Worm (Caenorhabditis elegans) whole organism, young adult: Measurements from ENCODE around the gene R160.14.

ENCODE experiments used
- B0019.2 ChIP-seq: fragments of 200-800 bp; sonication (Bioruptor generic); conservative IDR thresholded peaks from 2 replicates; pipeline ENCODE4 v1.3.6; 2022; ENCODE audit warnings: missing genetic modification reagents, missing genetic modification characterization, missing compliant biosample characterization
- B0035.1 ChIP-seq: sonication (generic microtip); optimal IDR thresholded peaks from 2 replicates; lab custom pipeline; 2016; ENCODE audit warnings: missing genetic modification characterization, mild to moderate bottlenecking, missing compliant biosample characterization, missing genotype, missing genetic modification reagents
- B0261.1 ChIP-seq: sonication (generic microtip); optimal IDR thresholded peaks from 2 replicates; lab custom pipeline; 2016; ENCODE audit warnings: mild to moderate bottlenecking, missing genetic modification characterization, moderate library complexity, missing compliant biosample characterization
- C06A6.2 ChIP-seq: fragments of 200-800 bp; sonication (Bioruptor generic); conservative IDR thresholded peaks from 2 replicates; pipeline ENCODE4 v1.3.6; 2022; ENCODE audit warnings: missing genetic modification characterization, missing compliant biosample characterization
- F33H1.4 ChIP-seq: fragments of 200-800 bp; sonication (Bioruptor generic); IDR thresholded peaks from 2 replicates; pipeline ENCODE4 v1.3.6; 2022; ENCODE audit warnings: missing genetic modification reagents, missing genetic modification characterization, missing compliant biosample characterization
- F52B5.7 ChIP-seq: sonication (generic microtip); optimal IDR thresholded peaks from 2 replicates; lab custom pipeline; 2016; ENCODE audit warnings: mild to moderate bottlenecking, missing genetic modification characterization, missing compliant biosample characterization
- K11D2.4 ChIP-seq: fragments of 200-800 bp; sonication (Bioruptor generic); IDR thresholded peaks from 2 replicates; pipeline ENCODE4 v1.3.6; 2022; ENCODE audit warnings: missing genetic modification reagents, missing genetic modification characterization, missing compliant biosample characterization
- T07F8.4 ChIP-seq: sonication (generic microtip); optimal IDR thresholded peaks from 2 replicates; lab custom pipeline; 2016; ENCODE audit warnings: mild to moderate bottlenecking, missing genetic modification characterization, moderate library complexity, missing compliant biosample characterization
- T26A5.8 ChIP-seq: sonication (generic microtip); optimal IDR thresholded peaks from 2 replicates; lab custom pipeline; 2016; ENCODE audit warnings: missing genetic modification characterization, missing compliant biosample characterization
- ZK185.1 ChIP-seq: sonication (generic microtip); optimal IDR thresholded peaks from 2 replicates; lab custom pipeline; 2016; ENCODE audit warnings: mild to moderate bottlenecking, missing genetic modification characterization, missing compliant biosample characterization; ENCODE audit not compliant: poor library complexity, severe bottlenecking
- athp-1 ChIP-seq: sonication (generic microtip); optimal IDR thresholded peaks from 2 replicates; lab custom pipeline; 2017; ENCODE audit warnings: mild to moderate bottlenecking, missing genetic modification characterization, missing compliant biosample characterization
- attf-6 ChIP-seq: fragments of 200-800 bp; sonication (Bioruptor generic); IDR thresholded peaks from 2 replicates; pipeline ENCODE4 v1.3.6; 2022; ENCODE audit warnings: missing genetic modification reagents, missing genetic modification characterization, missing compliant biosample characterization
- bed-2 ChIP-seq: fragments of 200-800 bp; sonication (Bioruptor generic); IDR thresholded peaks from 2 replicates; pipeline ENCODE4 v1.3.6; 2022; ENCODE audit warnings: missing genetic modification reagents, missing genetic modification characterization, missing compliant biosample characterization
- ceh-100 ChIP-seq: fragments of 200-800 bp; sonication (Bioruptor generic); IDR thresholded peaks from 2 replicates; pipeline ENCODE4 v1.3.6; 2022; ENCODE audit warnings: missing genetic modification reagents, missing genetic modification characterization, missing compliant biosample characterization
- ceh-40 ChIP-seq: fragments of 200-800 bp; sonication (Bioruptor generic); IDR thresholded peaks from 2 replicates; pipeline ENCODE4 v1.3.6; 2022; ENCODE audit warnings: missing genetic modification characterization, missing compliant biosample characterization
- ceh-79 ChIP-seq: sonication (generic microtip); optimal IDR thresholded peaks from 2 replicates; lab custom pipeline; 2017; ENCODE audit warnings: mild to moderate bottlenecking, missing genetic modification characterization, missing compliant biosample characterization
- chd-7 ChIP-seq: sonication (generic microtip); optimal IDR thresholded peaks from 2 replicates; lab custom pipeline; 2016; ENCODE audit warnings: mild to moderate bottlenecking, missing genetic modification characterization, moderate library complexity, missing compliant biosample characterization
- dpff-1 ChIP-seq: sonication (generic microtip); optimal IDR thresholded peaks from 2 replicates; lab custom pipeline; 2017; ENCODE audit warnings: mild to moderate bottlenecking, missing genetic modification characterization, missing compliant biosample characterization
- dpl-1 ChIP-seq: fragments of 150-350 bp; optimal IDR thresholded peaks from 2 replicates; lab custom pipeline; 2014; ENCODE audit warnings: missing biosample characterization, missing genetic modification reagents, missing genetic modification characterization
- ekl-4 ChIP-seq: fragments of 200-800 bp; sonication (Bioruptor generic); IDR thresholded peaks from 2 replicates; pipeline ENCODE4 v1.3.6; 2022; ENCODE audit warnings: missing genetic modification reagents, missing genetic modification characterization, missing compliant biosample characterization
- ets-4 ChIP-seq: fragments of 200-800 bp; sonication (Bioruptor generic); optimal IDR thresholded peaks from 2 replicates; lab custom pipeline; 2018; ENCODE audit warnings: mild to moderate bottlenecking, missing genetic modification characterization, missing compliant biosample characterization
- hmg-1.2 ChIP-seq: fragments of 200-800 bp; sonication (Bioruptor generic); IDR thresholded peaks from 2 replicates; pipeline ENCODE4 v1.3.6; 2022; ENCODE audit warnings: missing genetic modification reagents, missing genetic modification characterization, missing compliant biosample characterization
- lin-35 ChIP-seq, 3 experiments: fragments of 150-350 bp in 2 of 3; sonication (generic microtip) in 1 of 3; optimal IDR thresholded peaks; 2 replicates each; lab custom pipeline; 2014 to 2018; ENCODE audit warnings: missing biosample characterization in 3 of 3, missing genetic modification characterization in 3 of 3, missing genetic modification reagents in 3 of 3
- madf-10 ChIP-seq: sonication (generic microtip); optimal IDR thresholded peaks from 2 replicates; lab custom pipeline; 2016; ENCODE audit warnings: mild to moderate bottlenecking, missing genetic modification characterization, missing compliant biosample characterization
- nhr-90 ChIP-seq: sonication (generic microtip); optimal IDR thresholded peaks from 2 replicates; lab custom pipeline; 2016; ENCODE audit warnings: missing genotype, mild to moderate bottlenecking, missing genetic modification characterization, missing compliant biosample characterization
- pbrm-1 ChIP-seq: fragments of 200-800 bp; sonication (Bioruptor generic); IDR thresholded peaks from 2 replicates; pipeline ENCODE4 v1.3.6; 2022; ENCODE audit warnings: missing genetic modification reagents, missing genetic modification characterization, missing compliant biosample characterization
- pha-4 ChIP-seq: fragments of 150-350 bp; sonication (generic microtip); optimal IDR thresholded peaks from 2 replicates; lab custom pipeline; 2014; ENCODE audit warnings: missing biosample characterization, missing genetic modification reagents, missing genetic modification characterization
- rec-8 ChIP-seq, 2 experiments: sonication (generic microtip); optimal IDR thresholded peaks; 2 replicates each; lab custom pipeline; 2016; ENCODE audit warnings: mild to moderate bottlenecking in 2 of 2, missing genetic modification characterization in 2 of 2, missing genetic modification reagents in 2 of 2, missing genotype in 2 of 2, missing biosample characterization in 1 of 2, missing compliant biosample characterization in 1 of 2, moderate library complexity in 1 of 2
- sdz-38 ChIP-seq: sonication (generic microtip); optimal IDR thresholded peaks from 2 replicates; lab custom pipeline; 2016; ENCODE audit warnings: missing genotype, missing genetic modification characterization, missing compliant biosample characterization
- somi-1 ChIP-seq: fragments of 200-800 bp; sonication (Bioruptor generic); optimal IDR thresholded peaks from 2 replicates; lab custom pipeline; 2018; ENCODE audit warnings: mild to moderate bottlenecking, missing genetic modification characterization, missing compliant biosample characterization
- sptf-2 ChIP-seq: fragments of 200-800 bp; sonication (Bioruptor generic); optimal IDR thresholded peaks from 2 replicates; lab custom pipeline; 2018; ENCODE audit warnings: mild to moderate bottlenecking, missing genetic modification characterization, missing compliant biosample characterization
- tlf-1 ChIP-seq: fragments of 200-800 bp; sonication (Bioruptor generic); optimal IDR thresholded peaks from 2 replicates; lab custom pipeline; 2018; ENCODE audit warnings: mild to moderate bottlenecking, missing genetic modification characterization, missing compliant biosample characterization
- xnd-1 ChIP-seq: sonication (generic microtip); optimal IDR thresholded peaks from 2 replicates; lab custom pipeline; 2016; ENCODE audit warnings: missing genotype, missing genetic modification reagents, missing genetic modification characterization, missing compliant biosample characterization
- zfh-2 ChIP-seq: fragments of 200-800 bp; sonication (Bioruptor generic); conservative IDR thresholded peaks from 2 replicates; pipeline ENCODE4 v1.3.6; 2022; ENCODE audit warnings: missing genetic modification reagents, missing genetic modification characterization, missing compliant biosample characterization
- ztf-18 ChIP-seq: sonication (generic microtip); optimal IDR thresholded peaks from 2 replicates; lab custom pipeline; 2016; ENCODE audit warnings: missing genotype, mild to moderate bottlenecking, missing genetic modification characterization, missing compliant biosample characterization
- ztf-22 ChIP-seq: fragments of 200-800 bp; sonication (Bioruptor generic); optimal IDR thresholded peaks from 2 replicates; lab custom pipeline; 2018; ENCODE audit warnings: mild to moderate bottlenecking, missing genetic modification characterization, moderate library complexity, missing compliant biosample characterization

The R160.14 gene

DNA sequence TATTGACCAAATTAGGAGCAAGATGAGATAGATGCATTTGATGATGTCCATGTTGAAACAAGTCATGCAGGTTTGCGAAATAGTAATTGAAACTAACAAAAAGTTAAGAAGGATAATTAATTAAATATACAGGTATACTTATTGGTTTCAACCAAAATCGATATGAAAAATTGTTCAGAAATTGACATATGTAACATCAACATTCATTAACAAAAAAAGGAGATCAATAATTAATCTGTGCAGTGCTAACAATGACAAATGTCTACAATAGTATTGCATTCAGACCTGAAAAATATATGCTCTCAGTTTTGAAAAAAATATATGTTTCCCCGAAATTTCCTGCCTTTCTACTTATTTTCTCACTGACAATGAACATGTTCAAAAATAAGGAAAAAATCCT, 3.1 kb downstream of the R160.14 start, which contains the start of gene R160.4:
Gene R160.4, minus strand, starts transcription at position 101 of the 400 bp plus-strand sequence.
- TF ChIP-seq chd-7 (no peak), attf-6 (GFP tag; lab: Robert Waterston, UW) (no peak), bed-2 (GFP tag; lab: Robert Waterston, UW) (no peak), C06A6.2 (GFP tag; lab: Robert Waterston, UW) (no peak), ceh-100 (GFP tag; lab: Robert Waterston, UW) (no peak), T26A5.8 (tag; lab: Kevin White, UChicago) (no peak), dpl-1 (GFP tag; lab: Kevin White, UChicago) (no peak), nhr-90 (tag; lab: Kevin White, UChicago) (no peak), madf-10 (tag; lab: Kevin White, UChicago) (no peak), ceh-79 (tag; lab: Kevin White, UChicago) (no peak), ZK185.1 (tag; lab: Kevin White, UChicago) (no peak), dpff-1 (tag; lab: Kevin White, UChicago) (no peak), xnd-1 (no peak), zfh-2 (GFP tag; lab: Robert Waterston, UW) (no peak), pha-4 (tag; lab: Kevin White, UChicago) (no peak)

DNA sequence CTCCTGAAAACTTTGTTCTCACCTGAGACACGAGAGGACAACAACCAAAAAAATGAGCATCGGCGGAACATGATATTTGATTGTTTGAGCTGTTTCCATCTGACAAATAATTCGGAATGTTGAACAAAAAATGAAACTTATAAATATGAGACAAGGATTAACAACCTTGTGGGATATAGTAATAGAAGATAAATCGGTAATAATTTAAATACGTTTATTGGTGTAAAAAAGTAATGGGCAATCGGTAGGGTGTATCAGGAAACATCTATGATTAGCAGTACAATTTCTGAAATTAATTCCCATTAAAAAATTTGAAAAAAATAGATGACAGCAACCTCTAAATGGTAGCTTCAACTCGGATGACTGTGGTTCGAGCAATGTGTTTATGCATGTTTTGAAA, 4.5 kb downstream of the R160.14 start, which contains the start of gene R160.10:
Gene R160.10, minus strand, starts transcription at position 101 of the 400 bp plus-strand sequence.
- TF ChIP-seq somi-1 = no peak
- TF ChIP-seq ets-4 (GFP tag; lab: Kevin White, UChicago) = no peak
- no peak for TF ChIP-seq T07F8.4 (tag; lab: Kevin White, UChicago)
- TF ChIP-seq ztf-18 (tag; lab: Kevin White, UChicago) = no peak
- no peak for TF ChIP-seq athp-1 (tag; lab: Kevin White, UChicago)
- TF ChIP-seq sptf-2 (GFP tag; lab: Kevin White, UChicago) = no peak
- no peak for TF ChIP-seq pha-4 (tag; lab: Kevin White, UChicago)
- TF ChIP-seq sdz-38 (tag; lab: Kevin White, UChicago) = no peak
- no peak for TF ChIP-seq B0261.1 (tag; lab: Kevin White, UChicago)
- TF ChIP-seq ztf-22 (GFP tag; lab: Kevin White, UChicago) = no peak
- TF ChIP-seq ceh-40 (GFP tag; lab: Robert Waterston, UW) = no peak
- no peak for TF ChIP-seq F33H1.4 (GFP tag; lab: Robert Waterston, UW)
- no peak for TF ChIP-seq K11D2.4
- TF ChIP-seq B0019.2 (GFP tag; lab: Robert Waterston, UW) = no peak
- no peak for TF ChIP-seq hmg-1.2 (GFP tag; lab: Robert Waterston, UW)
- no peak for TF ChIP-seq lin-35 (GFP tag; optimal IDR thresholded peaks at IDR 0.05; lab: Kevin White, UChicago)
- TF ChIP-seq F52B5.7 (tag; lab: Kevin White, UChicago) = no peak
- TF ChIP-seq T26A5.8 (tag; lab: Kevin White, UChicago) = no peak

DNA sequence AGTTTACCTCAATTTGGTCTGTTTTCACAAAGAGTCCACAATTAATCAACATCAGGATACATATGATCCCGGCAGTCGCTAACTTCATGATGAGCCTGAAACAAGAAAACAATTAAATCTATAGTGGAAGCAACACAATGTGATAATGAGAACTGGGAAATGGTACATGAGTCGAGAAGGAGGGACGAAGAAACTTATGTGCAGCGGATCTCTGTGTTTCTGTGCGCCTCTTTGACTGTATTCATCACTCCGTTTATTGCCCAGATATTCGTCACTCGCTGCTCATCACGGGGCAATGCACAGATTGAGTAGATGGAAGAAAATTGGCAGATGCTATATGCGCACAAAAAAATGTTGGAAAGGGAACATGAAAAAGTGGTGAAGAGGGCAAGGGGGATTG, 5.7 kb downstream of the R160.14 start, which contains the start of gene R160.3:
Gene R160.3, minus strand, starts transcription at position 101 of the 400 bp plus-strand sequence.
- no peak for TF ChIP-seq pbrm-1 (GFP tag; lab: Robert Waterston, UW)
- no peak for TF ChIP-seq ekl-4 (GFP tag; lab: Robert Waterston, UW)
- no peak for TF ChIP-seq nhr-90 (tag; lab: Kevin White, UChicago)
- no peak for TF ChIP-seq B0035.1
- no peak for TF ChIP-seq ZK185.1 (tag; lab: Kevin White, UChicago)
- no peak for TF ChIP-seq F52B5.7 (tag; lab: Kevin White, UChicago)
- no peak for TF ChIP-seq ztf-18 (tag; lab: Kevin White, UChicago)
- TF ChIP-seq tlf-1 (GFP tag; lab: Kevin White, UChicago) = no peak
- TF ChIP-seq rec-8 (tag; optimal IDR thresholded peaks at IDR 0.05; lab: Kevin White, UChicago) = no peak
